Fruit fly (Drosophila melanogaster): ENCODE results near the gene CG11911.

Gene CG11911

dm6 chr2L:332235-332634 is 11.2 kb upstream of the CG11911 start, which contains the start of gene CG31921:
Gene CG31921 (minus strand): TSS chr2L:332335.
- no peak for TF ChIP-seq bab1 (GFP tag; optimal IDR thresholded peaks at IDR 0.05)
- TF ChIP-seq toe (GFP tag; optimal IDR thresholded peaks at IDR 0.05): no peak
- TF ChIP-seq CG5204 (GFP tag; optimal IDR thresholded peaks at IDR 0.05): no peak
- no peak for TF ChIP-seq Clk (GFP tag; optimal IDR thresholded peaks at IDR 0.05)
- no peak for TF ChIP-seq CG7101 (tag; optimal IDR thresholded peaks at IDR 0.05)
- no peak for TF ChIP-seq kay (GFP tag; ENCODE audit: borderline replicate concordance)
- TF ChIP-seq tj (GFP tag; optimal IDR thresholded peaks at IDR 0.05): no peak

DNA sequence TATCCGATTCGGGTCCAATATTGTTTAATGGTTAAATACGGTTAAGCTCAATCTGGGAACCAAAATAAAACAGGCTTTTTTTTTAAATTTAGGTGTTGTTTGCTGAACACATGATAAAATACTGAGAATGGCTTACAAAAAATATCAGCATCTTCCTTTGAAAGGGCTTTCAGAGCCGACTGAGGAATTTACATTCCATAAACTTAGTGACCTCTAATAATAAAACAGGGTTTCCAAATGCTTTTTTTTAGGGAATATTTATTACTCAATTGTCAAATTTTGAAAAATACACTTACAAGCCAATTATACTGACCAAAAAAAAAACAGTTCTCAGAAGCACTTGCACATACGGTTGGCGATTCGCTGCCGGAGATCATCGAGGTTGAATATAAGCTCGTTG is 8.6 kb upstream of the CG11911 start, which contains the start of gene CG43755:
CG43755 (minus strand) TSS at position 101 of the 400 bp plus-strand sequence.
- no peak for TF ChIP-seq CG7045 (GFP tag; optimal IDR thresholded peaks at IDR 0.05)
- no peak for TF ChIP-seq CG7101 (tag; optimal IDR thresholded peaks at IDR 0.05)
- no peak for TF ChIP-seq cic (GFP tag; optimal IDR thresholded peaks at IDR 0.05)
- no peak for TF ChIP-seq toe (GFP tag; optimal IDR thresholded peaks at IDR 0.05)
- no peak for TF ChIP-seq CG14711 (tag; optimal IDR thresholded peaks at IDR 0.05)
- no peak for TF ChIP-seq Mnt (GFP tag; optimal IDR thresholded peaks at IDR 0.05)
- no peak for TF ChIP-seq CG33017 (tag; optimal IDR thresholded peaks at IDR 0.05)
- no peak for TF ChIP-seq Clk (GFP tag; optimal IDR thresholded peaks at IDR 0.05)
- no peak for TF ChIP-seq kay (GFP tag; ENCODE audit: borderline replicate concordance)
- TF ChIP-seq Hr96 (GFP tag; optimal IDR thresholded peaks at IDR 0.05): no peak
- no peak for TF ChIP-seq CG1620 (GFP tag; optimal IDR thresholded peaks at IDR 0.05)
- TF ChIP-seq tj (GFP tag; optimal IDR thresholded peaks at IDR 0.05): no peak
- TF ChIP-seq cnc (optimal IDR thresholded peaks at IDR 0.05): no peak

DNA sequence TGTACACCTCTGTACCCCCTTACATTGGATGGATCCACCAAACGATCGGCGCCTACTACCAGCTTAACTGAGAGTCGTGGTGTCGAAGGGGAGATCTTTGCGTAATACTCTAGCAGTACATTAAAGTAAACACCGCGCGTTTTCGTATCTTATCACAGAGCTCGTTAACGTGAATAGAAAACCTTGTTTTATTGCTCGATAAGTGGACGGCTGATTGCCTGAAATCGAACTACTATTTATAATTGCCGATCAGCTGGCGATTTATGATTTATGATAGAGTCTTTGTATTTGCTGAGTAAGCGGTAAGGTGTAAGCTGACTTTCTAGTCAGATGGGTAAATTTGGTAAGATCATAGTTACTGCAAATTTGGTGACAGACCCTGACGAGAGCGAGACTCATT is 1.9 kb upstream of the CG11911 start:
- TF ChIP-seq CG1620 (GFP tag; optimal IDR thresholded peaks at IDR 0.05) (no peak), CG12768 (GFP tag; optimal IDR thresholded peaks at IDR 0.05) (no peak), ovo (GFP tag; optimal IDR thresholded peaks at IDR 0.05) (peak; percentile 25), cnc (optimal IDR thresholded peaks at IDR 0.05) (no peak), cic (GFP tag; optimal IDR thresholded peaks at IDR 0.05) (peak; percentile 84), CG7101 (tag; optimal IDR thresholded peaks at IDR 0.05) (peak; percentile 5)

DNA sequence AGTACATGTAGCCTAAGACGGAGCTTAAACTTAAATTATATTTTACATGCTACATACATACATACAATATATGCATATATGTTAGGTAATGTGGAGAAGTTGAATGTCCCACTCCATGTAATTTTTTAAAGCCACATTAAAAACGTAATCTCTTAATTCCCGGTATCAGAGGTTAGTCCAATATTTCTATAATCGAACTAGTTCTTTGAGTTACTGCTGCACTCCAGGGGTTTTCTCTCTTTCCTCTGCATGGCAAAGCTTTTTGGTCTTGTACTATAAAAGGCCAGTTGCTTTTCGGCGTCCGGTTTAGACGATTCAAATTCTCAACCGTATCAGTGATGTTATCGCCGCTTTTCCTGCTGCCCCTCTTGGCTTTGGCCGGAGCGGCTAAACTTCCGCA is 745 bp upstream of the CG11911 start, which contains the start of gene CG33127:
CG33127 (plus strand) TSS at position 309 of the 400 bp plus-strand sequence.
- TF ChIP-seq toe (GFP tag; optimal IDR thresholded peaks at IDR 0.05) (no peak), Mnt (GFP tag; optimal IDR thresholded peaks at IDR 0.05) (no peak), CG5204 (GFP tag; optimal IDR thresholded peaks at IDR 0.05) (no peak), CG12768 (GFP tag; optimal IDR thresholded peaks at IDR 0.05) (no peak), bab1 (GFP tag; optimal IDR thresholded peaks at IDR 0.05) (no peak), CG33017 (tag; optimal IDR thresholded peaks at IDR 0.05) (no peak), cic (GFP tag; optimal IDR thresholded peaks at IDR 0.05) (no peak), tj (GFP tag; optimal IDR thresholded peaks at IDR 0.05) (no peak), Clk (GFP tag; optimal IDR thresholded peaks at IDR 0.05) (no peak), pad (GFP tag; optimal IDR thresholded peaks at IDR 0.05) (no peak), Crg-1 (GFP tag; optimal IDR thresholded peaks at IDR 0.05) (no peak), CG7101 (tag; optimal IDR thresholded peaks at IDR 0.05) (no peak)

- TF ChIP-seq kay (GFP tag; ENCODE audit: borderline replicate concordance) (peak; percentile 35), cic (GFP tag; optimal IDR thresholded peaks at IDR 0.05) (peak; percentile 8), toe (GFP tag; optimal IDR thresholded peaks at IDR 0.05) (no peak), ovo (GFP tag; optimal IDR thresholded peaks at IDR 0.05) (no peak)
Observed at dm6 chr2L:319745-320144, 1.3 kb downstream of the CG11911 start.

- TF ChIP-seq Clk (GFP tag; optimal IDR thresholded peaks at IDR 0.05) (no peak), CG11617 (GFP tag; optimal IDR thresholded peaks at IDR 0.05) (no peak), ovo (GFP tag; optimal IDR thresholded peaks at IDR 0.05) (no peak), cnc (optimal IDR thresholded peaks at IDR 0.05) (no peak)
Observed at dm6 chr2L:319159-319558, 1.9 kb downstream of the CG11911 start, which contains the start of gene CG11912. Gene CG11912 (minus strand): TSS chr2L:319259.

- TF ChIP-seq cic (GFP tag; optimal IDR thresholded peaks at IDR 0.05) (peak; percentile 50), CG11617 (GFP tag; optimal IDR thresholded peaks at IDR 0.05) (no peak), Hr96 (GFP tag; optimal IDR thresholded peaks at IDR 0.05) (no peak), pad (GFP tag; optimal IDR thresholded peaks at IDR 0.05) (peak; percentile 17), Mnt (GFP tag; optimal IDR thresholded peaks at IDR 0.05) (no peak), CG7045 (GFP tag; optimal IDR thresholded peaks at IDR 0.05) (no peak), Clk (GFP tag; optimal IDR thresholded peaks at IDR 0.05) (no peak), Crg-1 (GFP tag; optimal IDR thresholded peaks at IDR 0.05) (no peak), ovo (GFP tag; optimal IDR thresholded peaks at IDR 0.05) (peak; percentile 26), CG7101 (tag; optimal IDR thresholded peaks at IDR 0.05) (no peak), CG12768 (GFP tag; optimal IDR thresholded peaks at IDR 0.05) (peak; percentile 70), kay (GFP tag; ENCODE audit: borderline replicate concordance) (peak; percentile 47), tj (GFP tag; optimal IDR thresholded peaks at IDR 0.05) (peak; percentile 20), CG5204 (GFP tag; optimal IDR thresholded peaks at IDR 0.05) (no peak), toe (GFP tag; optimal IDR thresholded peaks at IDR 0.05) (no peak)
Observed at dm6 chr2L:309812-310431, 11.1 kb downstream of the CG11911 start.

Data from whole organism, adult.